Worm (Caenorhabditis elegans) whole organism, mixed stage, embryonic: ENCODE results near the gene F20B6.9.

Experiments used
- elt-1 ChIP-seq: sonication (generic microtip); optimal IDR thresholded peaks from 2 replicates; lab custom pipeline; 2017; ENCODE audit warnings: missing genetic modification characterization, mild to moderate bottlenecking, missing compliant biosample characterization, antibody characterized with exemption, moderate library complexity, borderline replicate concordance; ENCODE audit not compliant: insufficient read depth
- lsy-2 ChIP-seq: fragments of 150-350 bp; optimal IDR thresholded peaks from 2 replicates; lab custom pipeline; 2014; ENCODE audit warnings: missing biosample characterization, missing genetic modification characterization
- nhr-237 ChIP-seq: fragments of 150-350 bp; optimal IDR thresholded peaks from 2 replicates; lab custom pipeline; 2014; ENCODE audit warnings: missing biosample characterization, missing genetic modification characterization
- nhr-28 ChIP-seq: fragments of 150-350 bp; optimal IDR thresholded peaks from 2 replicates; lab custom pipeline; 2014; ENCODE audit warnings: missing biosample characterization, missing genetic modification characterization
- snpc-4 ChIP-seq: fragments of 150-350 bp; optimal IDR thresholded peaks from 2 replicates; lab custom pipeline; 2014; ENCODE audit warnings: missing biosample characterization, missing genetic modification characterization
- sptf-1 ChIP-seq: sonication (generic microtip); optimal IDR thresholded peaks from 2 replicates; lab custom pipeline; 2017; ENCODE audit warnings: mild to moderate bottlenecking, missing genetic modification characterization, moderate library complexity, missing compliant biosample characterization

- no peak for TF ChIP-seq lsy-2 (tag; lab: Kevin White, UChicago)
- TF ChIP-seq nhr-237 = no peak
- no peak for TF ChIP-seq snpc-4
- TF ChIP-seq elt-1 (tag; lab: Kevin White, UChicago) = no peak
- no peak for TF ChIP-seq nhr-28
- no peak for TF ChIP-seq sptf-1 (tag; lab: Kevin White, UChicago)
These were observed 37.3 kb upstream of the F20B6.9 start for ce11 chrX:4244489-4245123.
